Fruit fly (Drosophila melanogaster) whole organism, prepupa: Measurements from ENCODE around the gene Naglu.
A peak's percentile ranks its signal among the peaks of the same experiment; 100 is the strongest.

Experiments used
- Blimp-1 ChIP-seq: fragments of 200-800 bp; sonication (Bioruptor generic); optimal IDR thresholded peaks from 3 replicates; lab custom pipeline; 2017; ENCODE audit warnings: missing biosample characterization, missing genetic modification characterization, mild to moderate bottlenecking, moderate library complexity, missing genetic modification reagents
- CG10669 ChIP-seq: fragments of 200-800 bp; sonication (Bioruptor generic); optimal IDR thresholded peaks from 3 replicates; lab custom pipeline; 2018; ENCODE audit warnings: missing biosample characterization, mild to moderate bottlenecking, missing genetic modification characterization, moderate library complexity
- CG11762 ChIP-seq: fragments of 200-800 bp; sonication (Bioruptor generic); optimal IDR thresholded peaks from 3 replicates; lab custom pipeline; 2016; ENCODE audit warnings: missing biosample characterization, missing genetic modification characterization; ENCODE audit not compliant: insufficient read depth
- CG15336 ChIP-seq: fragments of 200-800 bp; sonication (Bioruptor generic); IDR thresholded peaks from 2 replicates; pipeline ENCODE4 v1.3.6; 2022; ENCODE audit warnings: missing biosample characterization, missing genetic modification characterization
- CG3032 ChIP-seq: fragments of 200-800 bp; optimal IDR thresholded peaks from 2 replicates; lab custom pipeline; 2019; ENCODE audit warnings: missing biosample characterization, mild to moderate bottlenecking, missing genetic modification characterization, moderate library complexity
- CG31627 ChIP-seq: fragments of 200-800 bp; sonication (Bioruptor generic); optimal IDR thresholded peaks from 3 replicates; lab custom pipeline; 2016; ENCODE audit warnings: missing biosample characterization, missing genetic modification characterization
- CG32006 ChIP-seq: fragments of 200-800 bp; sonication (Bioruptor generic); optimal IDR thresholded peaks from 3 replicates; lab custom pipeline; 2017; ENCODE audit warnings: missing biosample characterization, mild to moderate bottlenecking, missing genetic modification characterization
- CG34406 ChIP-seq: fragments of 200-800 bp; sonication (Bioruptor generic); optimal IDR thresholded peaks from 3 replicates; lab custom pipeline; 2016; ENCODE audit warnings: missing biosample characterization, missing genetic modification characterization
- CG3919 ChIP-seq: fragments of 200-800 bp; sonication (Bioruptor generic); optimal IDR thresholded peaks from 3 replicates; lab custom pipeline; 2016; ENCODE audit warnings: missing biosample characterization, missing genetic modification characterization
- CG4318 ChIP-seq: fragments of 200-800 bp; sonication (Bioruptor generic); optimal IDR thresholded peaks from 3 replicates; lab custom pipeline; 2017; ENCODE audit warnings: missing biosample characterization, mild to moderate bottlenecking, missing genetic modification characterization
- CG6163 ChIP-seq: fragments of 200-800 bp; sonication (Bioruptor generic); IDR thresholded peaks from 3 replicates; pipeline ENCODE4 v1.3.6; 2022; ENCODE audit warnings: missing biosample characterization, missing genetic modification characterization
- CG6276 ChIP-seq: fragments of 200-800 bp; sonication (Bioruptor generic); optimal IDR thresholded peaks from 2 replicates; lab custom pipeline; 2017; ENCODE audit warnings: missing biosample characterization, mild to moderate bottlenecking, missing genetic modification characterization
- CG6792 ChIP-seq: fragments of 200-800 bp; sonication (Bioruptor generic); optimal IDR thresholded peaks from 3 replicates; lab custom pipeline; 2016; ENCODE audit warnings: missing biosample characterization, missing genetic modification characterization
- CG6854 ChIP-seq: fragments of 200-800 bp; sonication (Bioruptor generic); optimal IDR thresholded peaks from 2 replicates; lab custom pipeline; 2017; ENCODE audit warnings: missing biosample characterization, mild to moderate bottlenecking, missing genetic modification characterization
- CG7368 ChIP-seq: fragments of 200-800 bp; sonication (Bioruptor generic); optimal IDR thresholded peaks from 3 replicates; lab custom pipeline; 2016; ENCODE audit warnings: missing biosample characterization, missing genetic modification characterization
- CG8119 ChIP-seq: fragments of 200-800 bp; sonication (Bioruptor generic); IDR thresholded peaks from 3 replicates; pipeline ENCODE4 v1.3.6; 2022; ENCODE audit warnings: missing biosample characterization, missing genetic modification characterization
- CG8632 ChIP-seq: fragments of 200-800 bp; sonication (Bioruptor generic); optimal IDR thresholded peaks from 3 replicates; lab custom pipeline; 2016; ENCODE audit warnings: missing biosample characterization, missing genetic modification characterization
- CG9139 ChIP-seq: fragments of 200-800 bp; sonication (Bioruptor generic); optimal IDR thresholded peaks from 3 replicates; lab custom pipeline; 2017; ENCODE audit warnings: missing biosample characterization, mild to moderate bottlenecking, missing genetic modification characterization
- Eip75B ChIP-seq: fragments of 200-800 bp; sonication (Bioruptor generic); optimal IDR thresholded peaks from 3 replicates; lab custom pipeline; 2016; ENCODE audit warnings: missing biosample characterization, missing genetic modification characterization
- Ets21C ChIP-seq: fragments of 200-800 bp; sonication (Bioruptor generic); optimal IDR thresholded peaks from 3 replicates; lab custom pipeline; 2016; ENCODE audit warnings: missing biosample characterization, missing genetic modification characterization
- Gug ChIP-seq: fragments of 200-800 bp; sonication (Bioruptor generic); IDR thresholded peaks from 2 replicates; pipeline ENCODE4 v1.3.6; 2022; ENCODE audit warnings: missing biosample characterization, missing genetic modification characterization
- Hr38 ChIP-seq: sonication (Bioruptor generic); optimal IDR thresholded peaks from 2 replicates; lab custom pipeline; 2016; ENCODE audit warnings: missing biosample characterization, missing genetic modification characterization
- Hr39 ChIP-seq: fragments of 200-800 bp; sonication (Bioruptor generic); optimal IDR thresholded peaks from 2 replicates; lab custom pipeline; 2016; ENCODE audit warnings: missing biosample characterization, missing genetic modification characterization
- Hr4 ChIP-seq: fragments of 200-800 bp; sonication (Bioruptor generic); optimal IDR thresholded peaks from 3 replicates; lab custom pipeline; 2016; ENCODE audit warnings: missing biosample characterization, missing genetic modification characterization
- Lpt ChIP-seq: fragments of 200-800 bp; sonication (Bioruptor generic); optimal IDR thresholded peaks from 3 replicates; lab custom pipeline; 2016; ENCODE audit warnings: missing biosample characterization, missing genetic modification characterization
- OdsH ChIP-seq: fragments of 200-800 bp; sonication (Bioruptor generic); optimal IDR thresholded peaks from 3 replicates; lab custom pipeline; 2016; ENCODE audit warnings: missing biosample characterization, missing genetic modification characterization
- Smox ChIP-seq: fragments of 200-800 bp; sonication (Bioruptor generic); optimal IDR thresholded peaks from 3 replicates; lab custom pipeline; 2016; ENCODE audit warnings: missing biosample characterization, missing genetic modification characterization
- Sox102F ChIP-seq: fragments of 200-800 bp; sonication (Bioruptor generic); optimal IDR thresholded peaks from 2 replicates; lab custom pipeline; 2016; ENCODE audit warnings: missing biosample characterization, mild to moderate bottlenecking, missing genetic modification characterization
- achi ChIP-seq: fragments of 200-800 bp; sonication (Bioruptor generic); optimal IDR thresholded peaks from 3 replicates; lab custom pipeline; 2016; ENCODE audit warnings: missing biosample characterization, missing genetic modification characterization
- acj6 ChIP-seq: fragments of 200-800 bp; sonication (Bioruptor generic); optimal IDR thresholded peaks from 3 replicates; lab custom pipeline; 2016; ENCODE audit warnings: missing biosample characterization, missing genetic modification characterization
- cyc ChIP-seq: fragments of 200-800 bp; sonication (Bioruptor generic); optimal IDR thresholded peaks from 3 replicates; lab custom pipeline; 2016; ENCODE audit warnings: missing biosample characterization, missing genetic modification characterization
- dac ChIP-seq: fragments of 200-800 bp; sonication (Bioruptor generic); optimal IDR thresholded peaks from 2 replicates; lab custom pipeline; 2017; ENCODE audit warnings: missing biosample characterization, mild to moderate bottlenecking, missing genetic modification characterization
- dsx ChIP-seq: fragments of 200-800 bp; optimal IDR thresholded peaks from 3 replicates; lab custom pipeline; 2019; ENCODE audit warnings: missing biosample characterization, mild to moderate bottlenecking, missing genetic modification characterization, moderate library complexity; ENCODE audit not compliant: poor library complexity, severe bottlenecking
- esn ChIP-seq: fragments of 200-800 bp; sonication (Bioruptor generic); optimal IDR thresholded peaks from 2 replicates; lab custom pipeline; 2016; ENCODE audit warnings: missing biosample characterization, mild to moderate bottlenecking, missing genetic modification characterization, moderate library complexity
- fkh ChIP-seq: fragments of 200-800 bp; sonication (Bioruptor generic); optimal IDR thresholded peaks from 3 replicates; lab custom pipeline; 2017; ENCODE audit warnings: missing biosample characterization, mild to moderate bottlenecking, missing genetic modification characterization, moderate library complexity
- lz ChIP-seq: fragments of 200-800 bp; sonication (Bioruptor generic); optimal IDR thresholded peaks from 3 replicates; lab custom pipeline; 2016; ENCODE audit warnings: missing biosample characterization, missing genetic modification characterization
- net ChIP-seq: fragments of 200-800 bp; sonication (Bioruptor generic); optimal IDR thresholded peaks from 3 replicates; lab custom pipeline; 2016; ENCODE audit warnings: missing biosample characterization, missing genetic modification characterization
- pdm3 ChIP-seq: fragments of 200-800 bp; sonication (Bioruptor generic); optimal IDR thresholded peaks from 3 replicates; lab custom pipeline; 2016; ENCODE audit warnings: missing biosample characterization, missing genetic modification characterization
- ss ChIP-seq, 2 experiments: fragments of 200-800 bp; sonication (Bioruptor generic); optimal IDR thresholded peaks; 2 replicates in 1 of 2; 3 replicates in 1 of 2; lab custom pipeline; 2017 to 2018; ENCODE audit warnings: mild to moderate bottlenecking in 2 of 2, missing biosample characterization in 2 of 2, missing genetic modification characterization in 2 of 2, moderate library complexity in 1 of 2
- svp ChIP-seq: fragments of 200-800 bp; sonication (Bioruptor generic); peaks from one replicate; lab custom pipeline; 2016; ENCODE audit warnings: missing biosample characterization, missing genetic modification characterization
- topi ChIP-seq: fragments of 200-800 bp; sonication (Bioruptor generic); optimal IDR thresholded peaks from 3 replicates; lab custom pipeline; 2016; ENCODE audit warnings: missing biosample characterization, missing genetic modification characterization
- vri ChIP-seq: fragments of 200-800 bp; sonication (Bioruptor generic); optimal IDR thresholded peaks from 3 replicates; lab custom pipeline; 2016; ENCODE audit warnings: missing biosample characterization, mild to moderate bottlenecking, missing genetic modification characterization

The Naglu gene

DNA sequence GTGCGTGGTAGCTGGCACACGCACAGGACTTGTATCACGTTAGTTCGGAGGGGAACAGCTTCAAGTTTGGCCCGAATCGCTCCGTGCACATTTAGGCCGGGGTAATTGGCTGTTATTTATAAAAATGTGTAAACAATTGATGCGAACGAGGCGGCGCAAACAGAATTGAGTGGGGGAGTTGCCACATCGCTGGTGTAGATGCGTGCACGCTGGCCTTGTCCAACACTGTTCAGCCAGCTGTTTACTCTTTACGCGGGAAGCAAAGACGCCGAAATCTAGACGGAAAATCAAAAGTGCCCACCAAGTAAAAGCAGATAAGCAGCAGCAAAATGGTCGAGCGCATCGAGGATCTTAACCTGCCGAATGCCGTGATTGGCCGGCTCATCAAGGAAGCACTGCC is 25.5 kb upstream of the Naglu start, which contains the start of the genes D12 and Chrac-14:
TSS of gene D12 (minus strand) at position 190 of the 400 bp plus-strand sequence.
TSS of gene Chrac-14 (plus strand) at position 230 of the 400 bp plus-strand sequence.
- TF ChIP-seq svp (GFP tag; lab: Kevin White, UChicago) (no peak), CG3032 (tag; lab: Kevin White, UChicago) (no peak), cyc (no peak), CG8119 (GFP tag; lab: Robert Waterston, UW) (no peak), Hr4 (GFP tag; lab: Kevin White, UChicago) (no peak), CG34406 (GFP tag; lab: Kevin White, UChicago) (no peak), pdm3 (no peak), topi (no peak), CG7368 (GFP tag; lab: Kevin White, UChicago) (no peak), Sox102F (no peak), CG6276 (GFP tag; lab: Kevin White, UChicago) (no peak), CG9139 (GFP tag; lab: Kevin White, UChicago) (no peak), CG6163 (0 out of 3 replicates have a peak, but pooled peaks have one; percentile 27), lz (GFP tag; lab: Kevin White, UChicago) (no peak), CG6854 (GFP tag; lab: Kevin White, UChicago) (no peak), CG6792 (GFP tag; lab: Kevin White, UChicago) (no peak), Smox (no peak), esn (GFP tag; lab: Kevin White, UChicago) (peak; percentile 25), CG10669 (GFP tag; lab: Kevin White, UChicago) (no peak), CG15336 (GFP tag; lab: Robert Waterston, UW) (no peak), Gug (no peak), Ets21C (no peak), Blimp-1 (GFP tag; lab: Kevin White, UChicago) (no peak), dsx (GFP tag; lab: Kevin White, UChicago) (no peak), fkh (GFP tag; lab: Kevin White, UChicago) (peak; percentile 88), dac (GFP tag; lab: Kevin White, UChicago) (no peak)
- TF ChIP-seq, all 60 proteins: peak for 3

DNA sequence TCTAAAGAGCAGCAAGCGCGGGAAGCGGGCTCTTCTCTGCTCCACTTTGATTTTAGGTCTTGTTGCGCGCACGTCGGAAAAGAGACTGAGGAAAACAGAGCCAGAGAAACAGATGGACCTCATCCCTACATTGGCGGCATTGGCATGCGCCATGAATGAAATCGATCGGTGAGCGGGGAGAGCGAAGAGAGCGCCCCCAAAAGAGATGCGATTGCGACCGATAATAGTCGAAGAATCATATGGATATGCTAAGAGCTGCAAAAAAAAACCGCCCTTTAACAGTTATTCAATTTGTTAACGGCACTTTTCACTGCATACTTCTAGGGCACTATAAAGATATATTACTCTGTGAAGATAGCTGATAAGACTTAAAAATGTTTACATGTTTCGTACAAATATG is 21.8 kb upstream of the Naglu start, which contains the start of gene grk:
TSS of gene grk (minus strand) at position 87 of the 400 bp plus-strand sequence.
- TF ChIP-seq acj6 (no peak), CG4318 (GFP tag; lab: Kevin White, UChicago) (no peak), CG32006 (GFP tag; lab: Kevin White, UChicago) (no peak), net (no peak)

DNA sequence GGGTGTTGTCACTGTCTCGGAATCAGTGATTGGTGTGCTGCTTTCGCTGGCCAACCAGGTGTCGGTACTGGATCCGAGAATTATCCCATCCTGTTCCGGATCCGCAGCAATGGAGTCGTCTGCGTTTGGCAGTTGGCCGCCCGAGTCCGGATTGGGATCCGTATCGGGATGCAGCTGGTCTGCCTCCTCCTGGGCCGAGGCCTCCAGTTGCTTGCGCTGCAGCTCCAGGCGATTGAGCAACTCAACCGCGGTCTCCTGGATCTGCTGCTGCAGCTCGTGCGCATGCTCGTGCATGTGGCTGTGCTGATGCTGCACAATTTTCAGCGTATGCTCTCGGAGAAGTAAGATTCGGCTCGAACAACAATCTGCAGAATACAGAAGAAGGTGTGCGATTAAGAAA is 20.5 kb upstream of the Naglu start:
- TF ChIP-seq Eip75B (GFP tag; lab: Kevin White, UChicago): no peak
- no peak for TF ChIP-seq Sox102F
- no peak for TF ChIP-seq CG34406 (GFP tag; lab: Kevin White, UChicago)
- no peak for TF ChIP-seq CG31627 (GFP tag; lab: Kevin White, UChicago)
- TF ChIP-seq CG8632: no peak
- TF ChIP-seq vri (GFP tag; lab: Kevin White, UChicago): no peak
- no peak for TF ChIP-seq achi (GFP tag; lab: Kevin White, UChicago)
- TF ChIP-seq net: no peak
- no peak for TF ChIP-seq CG10669 (GFP tag; lab: Kevin White, UChicago)
- no peak for TF ChIP-seq CG11762 (GFP tag; lab: Kevin White, UChicago)
- no peak for TF ChIP-seq ss (GFP tag; optimal IDR thresholded peaks at IDR 0.05; lab: Kevin White, UChicago)
- TF ChIP-seq CG3919: no peak
- TF ChIP-seq CG6792 (GFP tag; lab: Kevin White, UChicago): no peak
- TF ChIP-seq Smox: no peak
- TF ChIP-seq Hr39 (GFP tag; lab: Kevin White, UChicago): no peak
- TF ChIP-seq Ets21C: no peak
- TF ChIP-seq OdsH (GFP tag; lab: Kevin White, UChicago): no peak
- no peak for TF ChIP-seq Hr38
- no peak for TF ChIP-seq CG32006 (GFP tag; lab: Kevin White, UChicago)
- no peak for TF ChIP-seq Lpt (GFP tag; lab: Kevin White, UChicago)
